Worm (Caenorhabditis elegans): ENCODE results near the gene cogc-6.

DNA sequence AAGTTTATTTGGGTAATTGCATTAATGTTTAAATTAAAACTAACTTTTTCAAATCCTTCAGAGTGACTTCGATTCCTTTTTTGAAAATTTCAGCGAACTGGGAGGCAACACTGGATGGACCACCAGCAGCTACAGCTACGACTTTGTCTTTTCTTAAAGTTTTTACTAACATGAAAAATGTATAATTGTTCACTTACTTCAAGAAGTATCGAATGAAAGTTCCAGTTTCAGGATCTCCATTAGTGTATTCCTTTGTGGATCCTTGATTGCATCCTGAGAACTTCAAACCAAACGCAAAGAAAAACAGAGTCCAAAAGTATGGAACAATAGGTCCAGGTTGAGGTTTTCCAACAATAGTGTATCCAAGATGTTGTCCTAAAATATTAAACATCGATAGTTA lies 24.1 kb downstream of the cogc-6 start:
- no peak for TF ChIP-seq snpc-4 (tag; optimal IDR thresholded peaks at IDR 0.05)
- TF ChIP-seq nhr-6 (tag; optimal IDR thresholded peaks at IDR 0.05), result no peak
- TF ChIP-seq lin-13 (GFP tag; optimal IDR thresholded peaks at IDR 0.05), result no peak
- TF ChIP-seq pha-4 (GFP tag; IDR thresholded peaks at IDR 0.05), result no peak
- TF ChIP-seq pha-4 (tag; optimal IDR thresholded peaks at IDR 0.05), result no peak
- TF ChIP-seq nhr-77 (tag; optimal IDR thresholded peaks at IDR 0.05), result no peak
- no peak for TF ChIP-seq mdl-1 (tag; optimal IDR thresholded peaks at IDR 0.05)
- TF ChIP-seq nhr-28 (tag; optimal IDR thresholded peaks at IDR 0.05), result no peak
- TF ChIP-seq zag-1 (tag; optimal IDR thresholded peaks at IDR 0.05), result no peak
- no peak for TF ChIP-seq skn-1 (tag; optimal IDR thresholded peaks at IDR 0.05)
- no peak for TF ChIP-seq R02D3.7 (tag; optimal IDR thresholded peaks at IDR 0.05)
- no peak for TF ChIP-seq ceh-62 (tag; optimal IDR thresholded peaks at IDR 0.05)

Data from whole organism, L4 larva.